Fruit fly (Drosophila melanogaster) whole organism, embryonic: ENCODE results near the gene CG9269.
A peak's percentile ranks its signal among the peaks of the same experiment; 100 is the strongest.

Experiments
- CG1832 ChIP-seq: fragments of 200-800 bp; sonication (Bioruptor generic); optimal IDR thresholded peaks from 2 replicates; lab custom pipeline; 2017; ENCODE audit warnings: missing biosample characterization, mild to moderate bottlenecking, missing genetic modification characterization, inconsistent platforms
- CG18764 ChIP-seq: fragments of 200-800 bp; sonication (Bioruptor generic); optimal IDR thresholded peaks from 3 replicates; lab custom pipeline; 2016; ENCODE audit warnings: missing biosample characterization, missing genetic modification characterization
- CG3847 ChIP-seq: fragments of 200-800 bp; sonication (Bioruptor generic); IDR thresholded peaks from 2 replicates; pipeline ENCODE4 v1.3.6; 2022; ENCODE audit warnings: missing biosample characterization, missing genetic modification characterization
- CG8765 ChIP-seq: fragments of 200-800 bp; sonication (Bioruptor generic); IDR thresholded peaks from 2 replicates; pipeline ENCODE4 v1.3.6; 2022; ENCODE audit warnings: missing biosample characterization, missing genetic modification characterization
- Dek ChIP-seq: fragments of 200-800 bp; sonication (Bioruptor generic); optimal IDR thresholded peaks from 3 replicates; lab custom pipeline; 2019; ENCODE audit warnings: missing biosample characterization, mild to moderate bottlenecking, missing genetic modification characterization, moderate library complexity
- HmgD ChIP-seq: fragments of 200-800 bp; sonication (Bioruptor generic); optimal IDR thresholded peaks from 3 replicates; lab custom pipeline; 2016; ENCODE audit warnings: missing biosample characterization, missing genetic modification characterization
- Ravus ChIP-seq: fragments of 200-800 bp; sonication (Bioruptor generic); IDR thresholded peaks from 2 replicates; pipeline ENCODE4 v1.3.6; 2022; ENCODE audit warnings: missing biosample characterization, missing genetic modification characterization
- bab2 ChIP-seq: fragments of 200-800 bp; sonication (Bioruptor generic); optimal IDR thresholded peaks from 2 replicates; lab custom pipeline; 2016; ENCODE audit warnings: missing biosample characterization, missing genetic modification characterization
- corto ChIP-seq: fragments of 200-800 bp; sonication (Bioruptor generic); optimal IDR thresholded peaks from 2 replicates; lab custom pipeline; 2016; ENCODE audit warnings: missing biosample characterization, mild to moderate bottlenecking, missing genetic modification characterization, moderate library complexity
- gcm ChIP-seq: fragments of 200-800 bp; sonication (Bioruptor generic); optimal IDR thresholded peaks from 2 replicates; lab custom pipeline; 2019; ENCODE audit warnings: missing biosample characterization, mild to moderate bottlenecking, missing genetic modification characterization, moderate library complexity
- toy ChIP-seq: fragments of 200-800 bp; sonication (Bioruptor generic); IDR thresholded peaks from 2 replicates; pipeline ENCODE4 v1.3.6; 2022; ENCODE audit warnings: missing biosample characterization, missing genetic modification characterization
- usp ChIP-seq: fragments of >200 bp; optimal IDR thresholded peaks from 2 replicates; lab custom pipeline; 2017; ENCODE audit warnings: missing biosample characterization, missing genetic modification characterization

DNA sequence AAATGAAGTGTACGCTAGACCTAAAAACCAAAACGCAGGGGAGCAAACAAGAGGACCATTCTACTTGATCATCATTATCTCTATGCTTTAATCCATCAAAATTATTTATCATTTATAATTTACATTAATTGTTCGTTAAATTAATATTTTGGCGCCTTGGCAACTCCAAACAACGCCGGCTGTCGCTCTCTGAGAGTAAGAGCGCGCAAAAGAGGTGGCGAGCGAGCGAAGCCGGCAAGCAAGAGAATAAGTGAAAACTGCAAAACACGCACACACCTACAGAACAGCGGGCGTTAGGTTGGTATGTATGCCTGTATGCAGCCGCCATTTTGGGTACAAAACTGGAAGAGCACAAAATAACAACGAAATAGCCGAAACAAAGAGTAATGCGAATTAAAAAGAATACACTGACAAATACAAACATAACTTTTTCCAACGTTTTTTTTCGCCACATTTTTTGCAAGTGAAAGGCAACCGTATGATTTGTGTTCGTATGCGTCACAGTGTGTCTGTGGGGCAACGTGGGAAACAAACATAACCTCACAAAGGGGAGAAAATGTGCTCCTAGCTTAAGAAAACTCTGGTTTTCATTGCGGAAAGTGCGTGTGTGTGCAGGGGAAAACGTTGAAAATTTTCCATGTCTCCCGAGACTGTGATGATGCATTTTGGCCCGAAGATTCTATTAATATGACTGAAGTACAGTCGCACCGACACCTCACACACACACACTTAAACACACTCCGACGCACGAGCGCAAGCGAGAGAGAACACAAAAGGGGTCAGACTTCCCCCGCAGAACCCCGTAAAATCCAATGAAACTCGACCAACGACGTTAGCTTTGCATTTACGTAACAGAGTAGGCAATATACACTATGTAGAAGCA lies 29.3 kb downstream of the CG9269 start:
- TF ChIP-seq CG8765 (GFP tag; lab: Robert Waterston, UW) (no peak), CG3847 (GFP tag; lab: Robert Waterston, UW) (no peak), toy (no peak), HmgD (GFP tag; lab: Kevin White, UChicago) (no peak), Dek (peak; percentile 19), CG18764 (GFP tag; lab: Kevin White, UChicago) (no peak), bab2 (GFP tag; lab: Kevin White, UChicago) (no peak), CG1832 (GFP tag; lab: Kevin White, UChicago) (peak; percentile 53), corto (GFP tag; lab: Kevin White, UChicago) (no peak), gcm (GFP tag; lab: Kevin White, UChicago) (no peak), usp (no peak), Ravus (GFP tag; lab: Robert Waterston, UW) (no peak)
